Worm (Caenorhabditis elegans) whole organism, early embryonic: ENCODE results near the gene W04D12.1.

ENCODE experiments used
- ama-1 ChIP-seq: fragments of 150-350 bp; optimal IDR thresholded peaks from 2 replicates; lab custom pipeline; 2014
- ceh-13 ChIP-seq: fragments of 200-800 bp; sonication (Bioruptor generic); optimal IDR thresholded peaks from 2 replicates; lab custom pipeline; 2018; ENCODE audit warnings: mild to moderate bottlenecking, missing genetic modification characterization, missing compliant biosample characterization
- flt-1 ChIP-seq: fragments of 200-800 bp; sonication (Bioruptor generic); IDR thresholded peaks from 2 replicates; pipeline ENCODE4 v1.3.6; 2022; ENCODE audit warnings: missing genetic modification characterization, missing compliant biosample characterization
- hnd-1 ChIP-seq: sonication (generic microtip); optimal IDR thresholded peaks from 2 replicates; lab custom pipeline; 2016; ENCODE audit warnings: missing genetic modification characterization, missing compliant biosample characterization
- tra-4 ChIP-seq: sonication (generic microtip); optimal IDR thresholded peaks from 2 replicates; lab custom pipeline; 2017; ENCODE audit warnings: missing genetic modification characterization, missing compliant biosample characterization

ce11 chrIII:5834053-5834452 lies 2.7 kb upstream of the W04D12.1 start, which contains the start of gene R12B2.6:
- TF ChIP-seq flt-1 (GFP tag; lab: Robert Waterston, UW) (no peak), tra-4 (tag; lab: Kevin White, UChicago) (no peak), ama-1 (lab: Kevin White, UChicago) (no peak), ceh-13 (no peak), hnd-1 (no peak)
